Worm (Caenorhabditis elegans): Measurements from ENCODE around the gene clhm-1.

clhm-1 gene

DNA sequence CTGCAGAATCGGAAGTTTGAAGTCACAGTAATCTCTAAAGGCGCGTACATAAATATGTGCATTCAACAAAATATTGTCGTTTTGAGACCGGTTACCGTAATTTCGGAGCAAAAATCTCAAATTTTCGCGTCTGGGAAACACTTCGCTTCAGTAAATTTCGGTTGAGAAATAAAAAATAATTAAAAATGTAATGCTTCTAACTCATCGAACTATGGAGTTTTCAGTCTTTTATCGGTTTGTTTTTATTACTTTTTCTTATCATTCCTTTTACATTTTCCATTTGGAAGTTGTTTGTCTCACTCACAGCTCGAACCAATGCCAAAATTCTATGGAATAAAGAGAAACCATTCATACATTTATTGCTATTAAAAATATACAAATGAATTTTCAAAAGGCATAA, 17.4 kb upstream of the clhm-1 start (continued):
- TF ChIP-seq zim-3 (tag; optimal IDR thresholded peaks at IDR 0.05) (no peak), lin-35 (GFP tag; optimal IDR thresholded peaks at IDR 0.05) (peak in 1 of 3 experiments; percentile 32), him-1 (tag; optimal IDR thresholded peaks at IDR 0.05) (peak; percentile 44), chd-7 (tag; optimal IDR thresholded peaks at IDR 0.05) (peak; percentile 21), tbp1 (GFP tag; optimal IDR thresholded peaks at IDR 0.05) (peak; percentile 59), mcd-1 (GFP tag; IDR thresholded peaks at IDR 0.05) (no peak), ztf-26 (tag; optimal IDR thresholded peaks at IDR 0.05) (peak; percentile 59), B0336.3 (GFP tag; IDR thresholded peaks at IDR 0.05) (peak; percentile 53; the same call in 1 of the 2 replicates), nhr-120 (GFP tag; IDR thresholded peaks at IDR 0.05) (no peak), attf-5 (GFP tag; optimal IDR thresholded peaks at IDR 0.05) (no peak), F49E8.2 (tag; optimal IDR thresholded peaks at IDR 0.05; ENCODE audit: insufficient read depth) (no peak), pha-4 (tag; optimal IDR thresholded peaks at IDR 0.05) (no peak), pbrm-1 (GFP tag; IDR thresholded peaks at IDR 0.05) (0 out of 2 replicates have a peak, but pooled peaks have one; percentile 25), efl-1 (GFP tag; optimal IDR thresholded peaks at IDR 0.05) (no peak), lin-54 (GFP tag; optimal IDR thresholded peaks at IDR 0.05) (peak; percentile 44), mel-28 (tag; optimal IDR thresholded peaks at IDR 0.05; ENCODE audit: borderline replicate concordance) (no peak), F57A8.1 (GFP tag; optimal IDR thresholded peaks at IDR 0.05) (no peak), C06A6.2 (GFP tag; conservative IDR thresholded peaks at IDR 0.05) (peak; percentile 65), tlf-1 (GFP tag; optimal IDR thresholded peaks at IDR 0.05) (peak; percentile 73)

DNA sequence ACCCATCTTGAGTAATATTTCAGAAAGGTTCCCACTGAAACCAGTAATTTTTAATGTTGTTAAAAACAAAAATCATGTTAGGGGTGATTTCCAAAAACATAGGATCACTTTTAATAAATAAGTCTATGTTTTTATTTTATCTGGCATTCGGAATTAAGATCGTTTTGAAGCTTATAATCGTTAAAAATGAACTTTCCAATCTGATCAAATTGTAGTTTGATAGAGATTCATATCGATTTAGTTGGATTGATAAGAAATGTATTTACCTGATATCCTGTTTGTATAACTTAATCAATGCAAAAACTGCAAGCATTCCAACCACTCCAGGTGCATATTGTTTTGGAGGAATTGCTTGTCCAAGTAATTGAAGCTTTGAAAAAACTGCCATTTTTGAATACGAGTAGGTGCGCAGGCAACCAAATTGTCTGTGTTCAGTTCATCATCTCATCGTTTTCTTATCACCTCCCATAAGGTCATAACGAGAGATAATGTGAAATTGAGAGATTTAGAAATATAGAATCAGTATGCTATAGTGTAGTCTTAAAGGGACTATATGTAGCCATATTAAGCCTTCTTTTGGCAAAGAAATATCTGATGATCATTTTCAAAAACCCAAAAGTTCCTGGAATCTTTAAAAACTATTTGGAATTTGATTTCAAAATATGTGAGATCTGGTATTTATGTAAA, 16.7 kb upstream of the clhm-1 start, which contains the start of gene pmp-2:
Gene pmp-2, minus strand, starts transcription at position 487 of the 687 bp plus-strand sequence.
- TF ChIP-seq F57A8.1 (GFP tag; optimal IDR thresholded peaks at IDR 0.05) = no peak
- TF ChIP-seq hmg-1.2 (GFP tag; IDR thresholded peaks at IDR 0.05) = peak; percentile 27; the same call in 1 of the 2 replicates
- no peak for TF ChIP-seq Y53F4B.3 (GFP tag; IDR thresholded peaks at IDR 0.05)
- TF ChIP-seq lin-40 (tag; optimal IDR thresholded peaks at IDR 0.05) = no peak

- no peak for TF ChIP-seq tbx-9 (tag; optimal IDR thresholded peaks at IDR 0.05; ENCODE audit: borderline replicate concordance)
- TF ChIP-seq C17E4.6 (GFP tag; IDR thresholded peaks at IDR 0.05) = no peak
- TF ChIP-seq snpc-4 (GFP tag; optimal IDR thresholded peaks at IDR 0.05) = no peak
- no peak for TF ChIP-seq snpc-4 (tag; optimal IDR thresholded peaks at IDR 0.05)
- TF ChIP-seq madf-3 (GFP tag; IDR thresholded peaks at IDR 0.05) = no peak
- TF ChIP-seq nhr-80 (tag; optimal IDR thresholded peaks at IDR 0.05) = peak; percentile 18
Observed at ce11 chrII:6884568-6884967, 13.8 kb upstream of the clhm-1 start.

ce11 chrII:6883716-6884115, 12.9 kb upstream of the clhm-1 start, which contains the start of gene pmp-1:
TSS of gene pmp-1 (minus strand) at chrII:6883754.
- TF ChIP-seq ets-4 (GFP tag; optimal IDR thresholded peaks at IDR 0.05) = peak; percentile 51
- TF ChIP-seq ztf-25 (GFP tag; IDR thresholded peaks at IDR 0.05) = no peak
- no peak for TF ChIP-seq rpc-1 (optimal IDR thresholded peaks at IDR 0.05)
- TF ChIP-seq rpc-1 (tag; optimal IDR thresholded peaks at IDR 0.05) = no peak
- no peak for TF ChIP-seq lin-26 (GFP tag; IDR thresholded peaks at IDR 0.05)
- TF ChIP-seq ZK185.1 (tag; optimal IDR thresholded peaks at IDR 0.05; ENCODE audit: poor library complexity, severe bottlenecking) = no peak
- TF ChIP-seq ztf-28 (GFP tag; IDR thresholded peaks at IDR 0.05) = no peak
- TF ChIP-seq atf-7 (tag; optimal IDR thresholded peaks at IDR 0.05) = no peak
- TF ChIP-seq nhr-80 (tag; optimal IDR thresholded peaks at IDR 0.05) = peak; percentile 78
- TF ChIP-seq nhr-179 (tag; optimal IDR thresholded peaks at IDR 0.05) = no peak
